Worm (Caenorhabditis elegans): ENCODE results near the gene mif-4.

ce11 chrIV:6301764-6302163 is 34.0 kb downstream of the mif-4 start, which contains the start of gene srv-26:
- TF ChIP-seq snpc-4 (tag; optimal IDR thresholded peaks at IDR 0.05) = no peak
- no peak for TF ChIP-seq rnt-1 (tag; optimal IDR thresholded peaks at IDR 0.05)
- no peak for TF ChIP-seq zip-4 (GFP tag; optimal IDR thresholded peaks at IDR 0.05)
- no peak for TF ChIP-seq nhr-11 (tag; optimal IDR thresholded peaks at IDR 0.05)
- no peak for TF ChIP-seq lir-3 (tag; optimal IDR thresholded peaks at IDR 0.05; ENCODE audit: poor library complexity)
- TF ChIP-seq blmp-1 (tag; optimal IDR thresholded peaks at IDR 0.05) = no peak
- no peak for TF ChIP-seq fkh-8 (tag; optimal IDR thresholded peaks at IDR 0.05)
- TF ChIP-seq ama-1 (optimal IDR thresholded peaks at IDR 0.05) = no peak
- no peak for TF ChIP-seq jun-1 (tag; optimal IDR thresholded peaks at IDR 0.05)
- TF ChIP-seq ztf-4 (tag; optimal IDR thresholded peaks at IDR 0.05) = no peak
- TF ChIP-seq nhr-90 (tag; optimal IDR thresholded peaks at IDR 0.05; ENCODE audit: poor library complexity) = no peak
- TF ChIP-seq mdl-1 (tag; optimal IDR thresholded peaks at IDR 0.05) = no peak
- TF ChIP-seq aly-2 (tag; optimal IDR thresholded peaks at IDR 0.05) = no peak

Measured in whole organism, L1 larva.